Worm (Caenorhabditis elegans): Measurements from ENCODE around the gene C29F7.10.
A peak's percentile ranks its signal among the peaks of the same experiment; 100 is the strongest.

Gene C29F7.10

DNA sequence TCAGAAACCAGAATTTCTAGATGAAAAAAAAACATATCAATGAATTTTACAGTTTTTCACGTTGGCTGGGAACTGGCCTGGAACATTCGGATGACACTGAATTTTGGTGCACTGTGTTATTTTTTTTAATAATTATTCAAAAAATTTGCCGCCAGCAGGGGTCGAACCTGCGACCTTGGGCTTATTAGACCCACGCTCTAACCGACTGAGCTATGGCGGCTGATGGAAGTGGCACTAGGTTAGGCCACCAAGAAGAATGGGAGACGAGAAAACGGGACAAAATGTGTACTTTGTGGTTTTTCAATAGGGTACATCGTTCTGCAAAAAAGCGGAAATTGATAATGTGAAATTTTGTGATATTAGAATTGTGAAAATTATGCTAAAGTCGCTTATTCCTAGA is 16.3 kb downstream of the C29F7.10 start (continued):
- TF ChIP-seq zip-4 (GFP tag; optimal IDR thresholded peaks at IDR 0.05) (no peak), grh-1 (GFP tag; IDR thresholded peaks at IDR 0.05) (no peak), mdl-1 (tag; optimal IDR thresholded peaks at IDR 0.05) (peak in 1 of 2 experiments; percentile 14), ets-5 (GFP tag; IDR thresholded peaks at IDR 0.05) (no peak), nhr-71 (tag; optimal IDR thresholded peaks at IDR 0.05) (peak; percentile 50), dsc-1 (tag; optimal IDR thresholded peaks at IDR 0.05) (peak; percentile 54), fos-1 (tag; optimal IDR thresholded peaks at IDR 0.05) (no peak), elt-3 (tag; optimal IDR thresholded peaks at IDR 0.05) (no peak), C04F5.9 (tag; optimal IDR thresholded peaks at IDR 0.05) (no peak), ces-1 (GFP tag; optimal IDR thresholded peaks at IDR 0.05) (no peak), unc-130 (tag; optimal IDR thresholded peaks at IDR 0.05) (no peak), unc-62 (GFP tag; optimal IDR thresholded peaks at IDR 0.05) (no peak), ama-1 (optimal IDR thresholded peaks at IDR 0.05) (no peak), nhr-11 (tag; optimal IDR thresholded peaks at IDR 0.05) (no peak), efl-1 (optimal IDR thresholded peaks at IDR 0.05) (no peak), efl-1 (GFP tag; optimal IDR thresholded peaks at IDR 0.05 in 1 of 2) (no peak), mab-9 (GFP tag; IDR thresholded peaks at IDR 0.05) (no peak), skn-1 (tag; optimal IDR thresholded peaks at IDR 0.05) (peak; percentile 6), C16A3.4 (tag; optimal IDR thresholded peaks at IDR 0.05) (peak; percentile 5), alr-1 (tag; optimal IDR thresholded peaks at IDR 0.05; ENCODE audit: borderline replicate concordance) (no peak), lir-3 (tag; optimal IDR thresholded peaks at IDR 0.05; ENCODE audit: poor library complexity) (peak; percentile 10), ceh-8 (GFP tag; optimal IDR thresholded peaks at IDR 0.05) (no peak), ceh-90 (tag; optimal IDR thresholded peaks at IDR 0.05) (no peak), nhr-20 (tag; optimal IDR thresholded peaks at IDR 0.05) (peak; percentile 56), rnt-1 (tag; optimal IDR thresholded peaks at IDR 0.05) (peak; percentile 35), unc-30 (tag; optimal IDR thresholded peaks at IDR 0.05) (no peak), aly-2 (tag; optimal IDR thresholded peaks at IDR 0.05) (no peak), snu-23 (GFP tag; optimal IDR thresholded peaks at IDR 0.05) (peak; percentile 53)

DNA sequence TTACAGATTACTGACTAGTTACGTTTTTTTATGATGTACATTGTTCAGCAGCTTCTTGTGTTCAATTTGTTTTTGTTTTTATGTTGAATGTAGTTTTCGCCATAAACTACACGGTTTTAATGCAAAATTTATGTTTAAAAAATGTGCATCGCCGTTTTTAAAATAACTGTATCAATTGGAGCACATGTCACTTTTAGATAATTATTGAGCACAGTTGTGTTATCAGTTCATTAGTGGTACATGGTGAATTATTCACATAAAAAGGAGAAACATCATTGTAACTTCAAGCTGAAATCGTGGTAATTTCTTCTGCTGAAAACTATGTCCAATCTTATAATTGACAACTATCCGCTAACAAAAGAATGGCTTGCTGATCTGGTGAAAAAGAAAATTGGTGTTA is 19.0 kb downstream of the C29F7.10 start:
- TF ChIP-seq efl-1 (optimal IDR thresholded peaks at IDR 0.05) (no peak), efl-1 (GFP tag; optimal IDR thresholded peaks at IDR 0.05 in 1 of 2) (peak in 1 of 2 experiments; percentile 8), C04F5.9 (tag; optimal IDR thresholded peaks at IDR 0.05) (no peak), grh-1 (GFP tag; IDR thresholded peaks at IDR 0.05) (no peak), hpl-2 (GFP tag; optimal IDR thresholded peaks at IDR 0.05) (no peak), swsn-7 (tag; optimal IDR thresholded peaks at IDR 0.05) (no peak), lin-39 (tag; optimal IDR thresholded peaks at IDR 0.05) (no peak), hlh-17 (GFP tag; optimal IDR thresholded peaks at IDR 0.05; ENCODE audit: borderline replicate concordance) (no peak), elt-2 (tag; optimal IDR thresholded peaks at IDR 0.05) (peak; percentile 40), nhr-12 (tag; optimal IDR thresholded peaks at IDR 0.05) (no peak), ceh-82 (tag; optimal IDR thresholded peaks at IDR 0.05) (no peak), ztf-4 (tag; optimal IDR thresholded peaks at IDR 0.05) (no peak), snpc-4 (tag; optimal IDR thresholded peaks at IDR 0.05) (no peak), nhr-47 (tag; optimal IDR thresholded peaks at IDR 0.05) (no peak), unc-62 (GFP tag; optimal IDR thresholded peaks at IDR 0.05) (no peak), zag-1 (tag; optimal IDR thresholded peaks at IDR 0.05) (no peak), lin-14 (GFP tag; optimal IDR thresholded peaks at IDR 0.05) (no peak)

DNA sequence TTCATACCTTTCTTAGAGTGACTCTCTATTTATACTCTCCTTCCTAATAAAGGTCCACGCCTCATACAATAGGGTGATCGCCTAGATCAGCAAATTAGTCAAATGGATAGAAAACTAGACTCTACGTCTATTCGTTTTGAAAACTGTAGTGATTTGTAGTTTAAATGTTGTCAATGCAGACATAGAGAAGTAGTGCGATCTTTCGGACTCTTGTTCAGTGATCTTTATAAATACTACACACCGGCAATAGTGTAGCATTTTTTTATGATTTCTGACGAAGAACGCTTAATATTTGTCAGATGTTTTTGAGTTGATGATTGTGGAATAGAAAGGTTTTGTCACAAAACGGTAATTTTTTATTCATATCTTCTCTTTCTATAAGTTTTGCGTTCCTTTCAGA is 20.0 kb downstream of the C29F7.10 start:
- peak; percentile 4 for TF ChIP-seq snu-23 (GFP tag; optimal IDR thresholded peaks at IDR 0.05)
- TF ChIP-seq fkh-8 (tag; optimal IDR thresholded peaks at IDR 0.05) = no peak
- TF ChIP-seq nhr-20 (tag; optimal IDR thresholded peaks at IDR 0.05) = peak; percentile 71

Measured in whole organism, L1 larva.